Fruit fly (Drosophila melanogaster) Kc167 (cell line): Measurements from ENCODE around the gene CG6462.

Source experiments
- Myc ChIP-seq: fragments of >200 bp; optimal IDR thresholded peaks from 2 replicates; lab custom pipeline; 2017; ENCODE audit warnings: missing external identifiers
- Sin3A ChIP-seq: fragments of >200 bp; optimal IDR thresholded peaks from 2 replicates; lab custom pipeline; 2018; ENCODE audit warnings: missing external identifiers
- h ChIP-seq: fragments of >200 bp; optimal IDR thresholded peaks from 3 replicates; lab custom pipeline; 2018; ENCODE audit warnings: missing external identifiers
- insv ChIP-seq: fragments of >200 bp; optimal IDR thresholded peaks from 3 replicates; lab custom pipeline; 2018; ENCODE audit warnings: missing external identifiers
- psq ChIP-seq: fragments of >200 bp; optimal IDR thresholded peaks from 2 replicates; lab custom pipeline; 2017; ENCODE audit warnings: missing external identifiers
- ttk ChIP-seq: sonication (Bioruptor generic); optimal IDR thresholded peaks from 2 replicates; lab custom pipeline; 2017; ENCODE audit warnings: missing external identifiers

The CG6462 gene

dm6 chr3L:6012950-6013349 lies 24.0 kb upstream of the CG6462 start:
- TF ChIP-seq h (no peak), Myc (lab: Kevin White, UChicago) (no peak), insv (lab: Kevin White, UChicago) (no peak), psq (lab: Kevin White, UChicago) (no peak), Sin3A (lab: Kevin White, UChicago) (no peak), ttk (no peak)

dm6 chr3L:6022142-6022541 lies 14.8 kb upstream of the CG6462 start:
- no peak for TF ChIP-seq insv (lab: Kevin White, UChicago)
- no peak for TF ChIP-seq Myc (lab: Kevin White, UChicago)
- no peak for TF ChIP-seq ttk
- TF ChIP-seq Sin3A (lab: Kevin White, UChicago): no peak
- no peak for TF ChIP-seq psq (lab: Kevin White, UChicago)
- TF ChIP-seq h: no peak

dm6 chr3L:6033008-6033407 lies 3.9 kb upstream of the CG6462 start:
- TF ChIP-seq psq (lab: Kevin White, UChicago) (no peak), ttk (no peak), Myc (lab: Kevin White, UChicago) (no peak), Sin3A (lab: Kevin White, UChicago) (no peak), insv (lab: Kevin White, UChicago) (no peak), h (no peak)

- TF ChIP-seq psq (lab: Kevin White, UChicago): no peak
- TF ChIP-seq ttk: no peak
- no peak for TF ChIP-seq Sin3A (lab: Kevin White, UChicago)
- no peak for TF ChIP-seq Myc (lab: Kevin White, UChicago)
- TF ChIP-seq insv (lab: Kevin White, UChicago): no peak
- no peak for TF ChIP-seq h
Observed at dm6 chr3L:6034511-6034910, 2.4 kb upstream of the CG6462 start, which contains the start of gene CG10477. CG10477 (minus strand) TSS chr3L:6034611.

- TF ChIP-seq h (no peak), psq (lab: Kevin White, UChicago) (no peak), insv (lab: Kevin White, UChicago) (no peak), Sin3A (lab: Kevin White, UChicago) (no peak), ttk (no peak), Myc (lab: Kevin White, UChicago) (no peak)
Observed at dm6 chr3L:6034916-6035315, 2.0 kb upstream of the CG6462 start, which contains the start of gene yip7. yip7 (plus strand) TSS chr3L:6035216.

dm6 chr3L:6036141-6036540 lies 770 bp upstream of the CG6462 start:
- no peak for TF ChIP-seq ttk
- no peak for TF ChIP-seq Myc (lab: Kevin White, UChicago)
- TF ChIP-seq h: no peak
- no peak for TF ChIP-seq Sin3A (lab: Kevin White, UChicago)
- no peak for TF ChIP-seq insv (lab: Kevin White, UChicago)
- TF ChIP-seq psq (lab: Kevin White, UChicago): no peak

- TF ChIP-seq insv (lab: Kevin White, UChicago) (no peak), ttk (no peak), Myc (lab: Kevin White, UChicago) (no peak), psq (lab: Kevin White, UChicago) (no peak), Sin3A (lab: Kevin White, UChicago) (no peak), h (no peak)
Observed at dm6 chr3L:6038720-6039205, 1.9 kb downstream of the CG6462 start, which contains the start of gene Jon65Aiv. Jon65Aiv (plus strand) TSS chr3L:6039155.

dm6 chr3L:6050230-6050807 lies 13.4 kb downstream of the CG6462 start, which contains the start of gene Jon65Aiii:
Jon65Aiii (plus strand) TSS chr3L:6050757.
- TF ChIP-seq ttk: no peak
- no peak for TF ChIP-seq psq (lab: Kevin White, UChicago)
- no peak for TF ChIP-seq Myc (lab: Kevin White, UChicago)
- TF ChIP-seq insv (lab: Kevin White, UChicago): no peak
- no peak for TF ChIP-seq Sin3A (lab: Kevin White, UChicago)
- TF ChIP-seq h: no peak

- TF ChIP-seq h (no peak), Sin3A (lab: Kevin White, UChicago) (no peak), Myc (lab: Kevin White, UChicago) (no peak), ttk (no peak), insv (lab: Kevin White, UChicago) (no peak), psq (lab: Kevin White, UChicago) (no peak)
Observed at dm6 chr3L:6052021-6052420, 15.1 kb downstream of the CG6462 start, which contains the start of gene Jon65Aii. Jon65Aii (plus strand) TSS chr3L:6052321.

dm6 chr3L:6054343-6054742 lies 17.4 kb downstream of the CG6462 start, which contains the start of gene Jon65Ai:
Jon65Ai (minus strand) TSS chr3L:6054443.
- no peak for TF ChIP-seq Sin3A (lab: Kevin White, UChicago)
- no peak for TF ChIP-seq Myc (lab: Kevin White, UChicago)
- TF ChIP-seq h: no peak
- no peak for TF ChIP-seq ttk
- TF ChIP-seq psq (lab: Kevin White, UChicago): no peak
- TF ChIP-seq insv (lab: Kevin White, UChicago): no peak

- TF ChIP-seq insv (lab: Kevin White, UChicago) (no peak), ttk (no peak), psq (lab: Kevin White, UChicago) (no peak), Myc (lab: Kevin White, UChicago) (no peak), h (no peak), Sin3A (lab: Kevin White, UChicago) (no peak)
Observed at dm6 chr3L:6054803-6055202, 17.9 kb downstream of the CG6462 start, which contains the start of gene tant. tant (plus strand) TSS chr3L:6055136.

dm6 chr3L:6059062-6059708 lies 22.3 kb downstream of the CG6462 start, which contains the start of gene CG6592:
CG6592 (plus strand) TSS chr3L:6059658.
- TF ChIP-seq insv (lab: Kevin White, UChicago) (no peak), psq (lab: Kevin White, UChicago) (no peak), Myc (lab: Kevin White, UChicago) (no peak), h (no peak), Sin3A (lab: Kevin White, UChicago) (no peak), ttk (no peak)
